Worm (Caenorhabditis elegans): ENCODE results near the gene K08D9.10.

- TF ChIP-seq ama-1 (optimal IDR thresholded peaks at IDR 0.05) (no peak), hmbx-1 (tag; optimal IDR thresholded peaks at IDR 0.05) (no peak), aly-1 (tag; optimal IDR thresholded peaks at IDR 0.05) (no peak), hmg-4 (GFP tag; optimal IDR thresholded peaks at IDR 0.05) (no peak), tra-4 (tag; optimal IDR thresholded peaks at IDR 0.05) (no peak), tbx-37 (GFP tag; conservative IDR thresholded peaks at IDR 0.05) (no peak), ets-7 (tag; optimal IDR thresholded peaks at IDR 0.05) (no peak), sea-1 (GFP tag; conservative IDR thresholded peaks at IDR 0.05) (no peak), scrt-1 (GFP tag; IDR thresholded peaks at IDR 0.05) (no peak), tbx-11 (GFP tag; IDR thresholded peaks at IDR 0.05) (no peak), flt-1 (GFP tag; IDR thresholded peaks at IDR 0.05) (no peak)
These were observed 20.6 kb upstream of the K08D9.10 start, which contains the start of gene apx-1 for ce11 chrV:3210147-3210546.

All from whole organism, early embryonic.